Fruit fly (Drosophila melanogaster): ENCODE data around the gene Cpr67B.
A peak's percentile ranks its signal among the peaks of the same experiment; 100 is the strongest.

Gene Cpr67B

dm6 chr3L:9370907-9371365 lies 33.7 kb upstream of the Cpr67B start, which contains the start of gene Fdx1 (continued):
- no peak for TF ChIP-seq oc (tag; optimal IDR thresholded peaks at IDR 0.05)
- no peak for TF ChIP-seq fd102C (GFP tag; optimal IDR thresholded peaks at IDR 0.05)
- TF ChIP-seq CG14014 (GFP tag; IDR thresholded peaks at IDR 0.05), result 0 out of 2 replicates have a peak, but pooled peaks have one; percentile 39
- no peak for TF ChIP-seq tna (GFP tag; IDR thresholded peaks at IDR 0.05; ENCODE audit: partially characterized antibody)
- TF ChIP-seq CG7271 (tag; optimal IDR thresholded peaks at IDR 0.05), result no peak
- no peak for TF ChIP-seq dmrt99B (tag; optimal IDR thresholded peaks at IDR 0.05)
- peak; percentile 15; the same call in 1 of the 2 replicates for TF ChIP-seq CG32532 (GFP tag; IDR thresholded peaks at IDR 0.05)
- TF ChIP-seq CG6765 (GFP tag; optimal IDR thresholded peaks at IDR 0.05), result no peak
- no peak for TF ChIP-seq CG3407 (GFP tag; optimal IDR thresholded peaks at IDR 0.05)
- 0 out of 3 replicates have a peak, but pooled peaks have one; percentile 8 for TF ChIP-seq vnd (GFP tag; IDR thresholded peaks at IDR 0.05; ENCODE audit: partially characterized antibody)
- no peak for TF ChIP-seq sisA (GFP tag; IDR thresholded peaks at IDR 0.05)
- TF ChIP-seq ems (GFP tag; optimal IDR thresholded peaks at IDR 0.05), result no peak
- TF ChIP-seq az2 (GFP tag; optimal IDR thresholded peaks at IDR 0.05), result peak; percentile 35
- no peak for TF ChIP-seq Myb (GFP tag; optimal IDR thresholded peaks at IDR 0.05)
- no peak for TF ChIP-seq schlank (tag; optimal IDR thresholded peaks at IDR 0.05)
- no peak for TF ChIP-seq fd64A (GFP tag; optimal IDR thresholded peaks at IDR 0.05)
- peak; percentile 36 for TF ChIP-seq phol (tag; optimal IDR thresholded peaks at IDR 0.05)
- peak; percentile 19 for TF ChIP-seq gsb-n (tag; optimal IDR thresholded peaks at IDR 0.05)
- TF ChIP-seq Hsf (GFP tag; optimal IDR thresholded peaks at IDR 0.05), result peak; percentile 8
- TF ChIP-seq CG7745 (tag; optimal IDR thresholded peaks at IDR 0.05), result no peak
- no peak for TF ChIP-seq CG31388 (GFP tag; optimal IDR thresholded peaks at IDR 0.05)
- TF ChIP-seq CG17612 (GFP tag; IDR thresholded peaks at IDR 0.05), result no peak
- no peak for TF ChIP-seq Atf3 (GFP tag; optimal IDR thresholded peaks at IDR 0.05)
- TF ChIP-seq CG17385 (GFP tag; optimal IDR thresholded peaks at IDR 0.05), result peak; percentile 28
- no peak for TF ChIP-seq hkb (optimal IDR thresholded peaks at IDR 0.05)
- TF ChIP-seq hkb (GFP tag; IDR thresholded peaks at IDR 0.05), result peak; percentile 63; the same call in 1 of the 2 replicates
- TF ChIP-seq cwo (GFP tag; optimal IDR thresholded peaks at IDR 0.05), result peak; percentile 4
- TF ChIP-seq HmgD (GFP tag; optimal IDR thresholded peaks at IDR 0.05), result no peak
- no peak for TF ChIP-seq cas (GFP tag; IDR thresholded peaks at IDR 0.05)
- peak; percentile 32 for TF ChIP-seq exex (tag; optimal IDR thresholded peaks at IDR 0.05)
- 0 out of 3 replicates have a peak, but pooled peaks have one; percentile 27 for TF ChIP-seq CG11456 (GFP tag; IDR thresholded peaks at IDR 0.05)
- no peak for TF ChIP-seq vfl (GFP tag; optimal IDR thresholded peaks at IDR 0.05)
- TF ChIP-seq Taf1 (GFP tag; IDR thresholded peaks at IDR 0.05), result no peak
- TF ChIP-seq mam (GFP tag; optimal IDR thresholded peaks at IDR 0.05), result peak; percentile 25
- peak; percentile 80 for TF ChIP-seq Dll (GFP tag; IDR thresholded peaks at IDR 0.05; ENCODE audit: partially characterized antibody)
- peak; percentile 21 for TF ChIP-seq CG17829 (tag; optimal IDR thresholded peaks at IDR 0.05)
- peak; percentile 16 for TF ChIP-seq fd3F (GFP tag; optimal IDR thresholded peaks at IDR 0.05)
- no peak for TF ChIP-seq CG12769 (tag; optimal IDR thresholded peaks at IDR 0.05)
- 0 out of 3 replicates have a peak, but pooled peaks have one; percentile 41 for TF ChIP-seq H15 (GFP tag; IDR thresholded peaks at IDR 0.05)
- no peak for TF ChIP-seq mld (GFP tag; IDR thresholded peaks at IDR 0.05; ENCODE audit: partially characterized antibody)
- TF ChIP-seq E2f1 (GFP tag; IDR thresholded peaks at IDR 0.05), result 0 out of 2 replicates have a peak, but pooled peaks have one; percentile 22
- peak; percentile 23 for TF ChIP-seq CG10979 (tag; optimal IDR thresholded peaks at IDR 0.05)
- TF ChIP-seq CG11093 (GFP tag; IDR thresholded peaks at IDR 0.05), result no peak
- TF ChIP-seq CG6683 (GFP tag; optimal IDR thresholded peaks at IDR 0.05), result no peak
- no peak for TF ChIP-seq CG6254 (GFP tag; optimal IDR thresholded peaks at IDR 0.05)
- no peak for TF ChIP-seq btn (GFP tag; optimal IDR thresholded peaks at IDR 0.05)
- no peak; the same call in 3 of the 4 replicates for TF ChIP-seq Gug (GFP tag; IDR thresholded peaks at IDR 0.05)
- peak; percentile 59; the same call in 1 of the 2 replicates for TF ChIP-seq Xrp1 (GFP tag; IDR thresholded peaks at IDR 0.05)
- TF ChIP-seq sob (GFP tag; IDR thresholded peaks at IDR 0.05), result 0 out of 2 replicates have a peak, but pooled peaks have one; percentile 48
- peak; percentile 55 for TF ChIP-seq CoRest (tag; optimal IDR thresholded peaks at IDR 0.05)
